Worm (Caenorhabditis elegans): Measurements from ENCODE around the gene Y51H7C.12.

ce11 chrII:1470515-1470966 is 24.0 kb upstream of the Y51H7C.12 start, which contains the start of gene H17B01.2:
- TF ChIP-seq him-1 (tag; optimal IDR thresholded peaks at IDR 0.05) (no peak), dao-5 (tag; optimal IDR thresholded peaks at IDR 0.05) (no peak), W03F9.2 (tag; optimal IDR thresholded peaks at IDR 0.05) (no peak)
